Fruit fly (Drosophila melanogaster): ENCODE results near the gene Tim9b.

Tim9b gene

DNA sequence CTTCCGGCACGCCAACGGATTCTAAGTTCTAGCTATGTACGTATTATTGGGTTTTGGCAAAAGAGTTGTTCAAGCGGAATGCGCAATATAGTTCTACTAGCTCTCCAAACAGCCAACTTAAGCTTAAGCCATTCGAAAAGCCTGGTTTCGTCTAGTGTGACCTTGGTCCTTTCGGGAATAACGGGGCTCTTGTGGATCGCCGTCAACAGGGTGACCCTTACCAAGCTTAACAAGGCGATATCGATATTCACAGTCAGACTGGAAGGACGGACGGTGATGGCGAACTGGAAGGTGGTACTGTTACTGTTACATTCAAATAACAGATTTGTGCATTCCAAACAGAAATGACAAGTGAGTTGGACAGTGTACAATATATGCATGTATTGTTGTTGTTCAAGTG is 44.6 kb downstream of the Tim9b start:
- TF ChIP-seq rn (GFP tag; IDR thresholded peaks at IDR 0.05): no peak

Measured in whole organism, pupa.